Worm (Caenorhabditis elegans) whole organism, L2 larva: ENCODE results near the gene F49C12.1.
"Not testable (repeated sequence)": the region's sequence is repeated elsewhere in the genome, so short reads cannot be mapped to it uniquely, and the experiment has no call there.

ENCODE experiments used
- C34F6.9 ChIP-seq: fragments of 150-350 bp; optimal IDR thresholded peaks from 2 replicates; lab custom pipeline; 2014; ENCODE audit warnings: missing biosample characterization, missing genetic modification characterization
- F13H6.1 ChIP-seq: sonication (generic microtip); optimal IDR thresholded peaks from 2 replicates; lab custom pipeline; 2016; ENCODE audit warnings: missing genetic modification characterization, missing compliant biosample characterization
- ZK546.5 ChIP-seq: sonication (generic microtip); optimal IDR thresholded peaks from 2 replicates; lab custom pipeline; 2017; ENCODE audit warnings: missing biosample characterization, missing genetic modification characterization
- alr-1 ChIP-seq: fragments of 150-350 bp; optimal IDR thresholded peaks from 2 replicates; lab custom pipeline; 2014; ENCODE audit warnings: missing biosample characterization, missing genetic modification characterization
- ama-1 ChIP-seq: fragments of 150-350 bp; optimal IDR thresholded peaks from 2 replicates; lab custom pipeline; 2018; ENCODE audit warnings: inconsistent platforms
- ceh-16 ChIP-seq: fragments of 150-350 bp; optimal IDR thresholded peaks from 2 replicates; lab custom pipeline; 2014; ENCODE audit warnings: missing biosample characterization, missing genetic modification characterization
- egl-27 ChIP-seq: sonication (generic microtip); optimal IDR thresholded peaks from 3 replicates; lab custom pipeline; 2017; ENCODE audit warnings: missing biosample characterization, missing genetic modification reagents, missing genetic modification characterization
- elt-1 ChIP-seq: fragments of 150-350 bp; optimal IDR thresholded peaks from 2 replicates; lab custom pipeline; 2014; ENCODE audit warnings: missing biosample characterization, missing genetic modification characterization
- elt-3 ChIP-seq: sonication (generic microtip); optimal IDR thresholded peaks from 2 replicates; lab custom pipeline; 2017; ENCODE audit warnings: missing biosample characterization, missing genetic modification characterization
- fos-1 ChIP-seq: fragments of 150-350 bp; optimal IDR thresholded peaks from 2 replicates; lab custom pipeline; 2014; ENCODE audit warnings: missing biosample characterization, missing genetic modification characterization
- gmeb-1 ChIP-seq: fragments of 150-350 bp; optimal IDR thresholded peaks from 2 replicates; lab custom pipeline; 2014; ENCODE audit warnings: missing biosample characterization, missing genetic modification characterization
- lin-13 ChIP-seq: fragments of 150-350 bp; optimal IDR thresholded peaks from 2 replicates; lab custom pipeline; 2014; ENCODE audit warnings: missing biosample characterization, missing genetic modification reagents, missing genetic modification characterization
- lin-39 ChIP-seq: fragments of 150-350 bp; optimal IDR thresholded peaks from 2 replicates; lab custom pipeline; 2014; ENCODE audit warnings: missing biosample characterization, missing genetic modification reagents, missing genetic modification characterization
- mab-5 ChIP-seq: fragments of 150-350 bp; optimal IDR thresholded peaks from 2 replicates; lab custom pipeline; 2014; ENCODE audit warnings: missing biosample characterization, missing genetic modification characterization
- nhr-10 ChIP-seq: sonication (generic microtip); optimal IDR thresholded peaks from 2 replicates; lab custom pipeline; 2017; ENCODE audit warnings: missing biosample characterization, missing genetic modification characterization
- nhr-129 ChIP-seq: fragments of 150-350 bp; optimal IDR thresholded peaks from 2 replicates; lab custom pipeline; 2014; ENCODE audit warnings: missing biosample characterization, missing genetic modification characterization
- nhr-21 ChIP-seq: fragments of 150-350 bp; optimal IDR thresholded peaks from 2 replicates; lab custom pipeline; 2014; ENCODE audit warnings: missing biosample characterization, missing genetic modification characterization
- nhr-23 ChIP-seq: fragments of 150-350 bp; optimal IDR thresholded peaks from 2 replicates; lab custom pipeline; 2014; ENCODE audit warnings: missing biosample characterization, missing genetic modification reagents, missing genetic modification characterization
- nhr-25 ChIP-seq: fragments of 150-350 bp; sonication (generic microtip); optimal IDR thresholded peaks from 3 replicates; lab custom pipeline; 2014; ENCODE audit warnings: missing biosample characterization, missing genetic modification characterization
- nhr-6 ChIP-seq: fragments of 150-350 bp; optimal IDR thresholded peaks from 2 replicates; lab custom pipeline; 2014; ENCODE audit warnings: missing biosample characterization, missing genetic modification characterization
- nhr-77 ChIP-seq: fragments of 150-350 bp; optimal IDR thresholded peaks from 2 replicates; lab custom pipeline; 2014; ENCODE audit warnings: missing biosample characterization, missing genetic modification characterization
- peb-1 ChIP-seq: fragments of 150-350 bp; optimal IDR thresholded peaks from 2 replicates; lab custom pipeline; 2014; ENCODE audit warnings: missing biosample characterization, missing genetic modification characterization
- sem-4 ChIP-seq: fragments of 150-350 bp; optimal IDR thresholded peaks from 2 replicates; lab custom pipeline; 2014; ENCODE audit warnings: missing biosample characterization, missing genetic modification reagents, missing genetic modification characterization
- skn-1 ChIP-seq: sonication (generic microtip); optimal IDR thresholded peaks from 2 replicates; lab custom pipeline; 2017; ENCODE audit warnings: missing biosample characterization, missing genetic modification characterization
- sma-3 ChIP-seq: sonication (generic microtip); optimal IDR thresholded peaks from 2 replicates; lab custom pipeline; 2016; ENCODE audit warnings: missing genetic modification reagents, missing genetic modification characterization, missing compliant biosample characterization
- sma-9 ChIP-seq, 2 experiments: fragments of 150-350 bp in 1 of 2; sonication (generic microtip) in 1 of 2; optimal IDR thresholded peaks; 2 replicates each; lab custom pipeline; 2014 to 2016; ENCODE audit warnings: missing genetic modification characterization in 2 of 2, mild to moderate bottlenecking in 1 of 2, missing biosample characterization in 1 of 2, missing compliant biosample characterization in 1 of 2, missing genetic modification reagents in 1 of 2, moderate library complexity in 1 of 2
- unc-39 ChIP-seq: fragments of 150-350 bp; optimal IDR thresholded peaks from 2 replicates; lab custom pipeline; 2014; ENCODE audit warnings: missing biosample characterization, missing genetic modification characterization
- unc-55 ChIP-seq: fragments of 150-350 bp; sonication (generic microtip); optimal IDR thresholded peaks from 3 replicates; lab custom pipeline; 2014; ENCODE audit warnings: missing biosample characterization, missing genetic modification reagents, missing genetic modification characterization
- ztf-4 ChIP-seq: fragments of 150-350 bp; optimal IDR thresholded peaks from 2 replicates; lab custom pipeline; 2014; ENCODE audit warnings: missing biosample characterization, missing genetic modification characterization

The F49C12.1 gene

ce11 chrIV:9299145-9299544 is 3.0 kb upstream of the F49C12.1 start, which contains the start of gene F49C12.2:
F49C12.2 (minus strand) TSS chrIV:9299245.
- TF ChIP-seq lin-39 (tag; lab: Kevin White, UChicago) (no peak), unc-55 (GFP tag; lab: Kevin White, UChicago) (no peak), skn-1 (tag; lab: Kevin White, UChicago) (no peak), egl-27 (tag; lab: Kevin White, UChicago) (no peak), nhr-6 (tag; lab: Kevin White, UChicago) (no peak), alr-1 (tag; lab: Kevin White, UChicago) (no peak), gmeb-1 (tag; lab: Kevin White, UChicago) (no peak), sma-9 (GFP tag; optimal IDR thresholded peaks at IDR 0.05; lab: Kevin White, UChicago) (no peak), sma-9 (tag; optimal IDR thresholded peaks at IDR 0.05; lab: Kevin White, UChicago) (no peak), elt-1 (tag; lab: Kevin White, UChicago) (no peak)

ce11 chrIV:9293825-9294224 is 2.3 kb downstream of the F49C12.1 start, which contains the start of gene nhr-264:
nhr-264 (minus strand) TSS chrIV:9293925.
- TF ChIP-seq sem-4, egl-27, nhr-23 (tag; lab: Kevin White, UChicago): not testable (repeated sequence)

DNA sequence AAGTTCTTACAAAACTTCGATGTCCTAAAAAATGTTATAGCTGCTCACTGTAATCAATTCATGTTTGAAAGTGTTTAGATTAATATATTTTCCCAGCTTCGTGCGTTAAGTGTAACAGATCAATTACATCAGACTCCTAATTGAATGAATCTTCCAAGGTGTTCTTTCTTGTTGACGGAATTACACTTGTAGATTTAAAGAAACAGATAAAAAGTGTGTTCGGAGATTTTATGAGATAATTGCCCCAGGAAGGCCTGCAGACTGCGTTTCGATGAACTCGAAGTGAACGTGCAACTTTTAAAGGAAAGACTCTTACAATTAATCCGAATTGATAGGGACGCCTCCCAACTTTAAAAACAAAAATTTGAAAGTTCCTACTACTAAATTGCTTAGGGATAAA is 6.5 kb downstream of the F49C12.1 start:
- TF ChIP-seq elt-1 (tag; lab: Kevin White, UChicago): peak; percentile 73
- TF ChIP-seq C34F6.9: no peak
- no peak for TF ChIP-seq ZK546.5 (tag; lab: Kevin White, UChicago)
- no peak for TF ChIP-seq nhr-25 (tag; lab: Kevin White, UChicago)
- TF ChIP-seq ztf-4 (tag; lab: Kevin White, UChicago): no peak
- TF ChIP-seq unc-39 (tag; lab: Kevin White, UChicago): no peak
- TF ChIP-seq ama-1 (lab: Kevin White, UChicago): no peak
- no peak for TF ChIP-seq elt-3 (tag; lab: Kevin White, UChicago)

DNA sequence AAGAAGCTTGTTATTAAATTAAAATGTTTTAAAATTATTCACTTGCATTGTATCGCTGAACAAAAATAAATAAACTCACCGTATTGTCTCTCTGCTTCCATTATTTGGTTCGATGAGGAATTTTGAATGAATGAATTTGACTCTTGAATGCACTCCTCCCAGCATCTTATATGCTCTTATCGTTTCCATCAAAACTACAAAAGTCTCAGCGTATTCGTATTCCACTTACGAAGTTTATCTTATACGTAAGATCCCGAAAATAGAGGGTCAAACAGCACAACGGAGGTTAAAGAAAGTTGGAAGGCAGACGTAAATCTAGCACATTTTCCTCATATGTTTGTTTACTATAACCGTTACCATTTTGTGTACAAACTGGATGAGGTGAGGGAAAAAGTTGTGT is 9.8 kb downstream of the F49C12.1 start, which contains the start of gene nhr-267:
Gene nhr-267, minus strand, starts transcription at position 101 of the 400 bp plus-strand sequence.
- not testable (repeated sequence) for TF ChIP-seq fos-1; unc-39 (tag; lab: Kevin White, UChicago); nhr-23 (tag; lab: Kevin White, UChicago)
- TF ChIP-seq, all 48 proteins: peak for 0; not testable (repeated sequence) for 48

ce11 chrIV:9274008-9274529 is 22.1 kb downstream of the F49C12.1 start, which contains the start of gene nmy-3:
nmy-3 (plus strand) TSS chrIV:9274479.
- TF ChIP-seq sma-3 (GFP tag; lab: Kevin White, UChicago) (no peak), ztf-4 (tag; lab: Kevin White, UChicago) (no peak), lin-13 (GFP tag; lab: Kevin White, UChicago) (no peak), nhr-25 (tag; lab: Kevin White, UChicago) (no peak), F13H6.1 (tag; lab: Kevin White, UChicago) (no peak), C34F6.9 (no peak), peb-1 (tag; lab: Kevin White, UChicago) (no peak), nhr-21 (no peak), elt-1 (tag; lab: Kevin White, UChicago) (no peak), lin-39 (tag; lab: Kevin White, UChicago) (no peak), nhr-23 (tag; lab: Kevin White, UChicago) (no peak), sem-4 (tag; lab: Kevin White, UChicago) (no peak), sma-9 (GFP tag; optimal IDR thresholded peaks at IDR 0.05; lab: Kevin White, UChicago) (no peak), sma-9 (tag; optimal IDR thresholded peaks at IDR 0.05; lab: Kevin White, UChicago) (no peak), nhr-129 (tag; lab: Kevin White, UChicago) (no peak)

ce11 chrIV:9269796-9270195 is 26.4 kb downstream of the F49C12.1 start, which contains the start of gene flh-3:
flh-3 (plus strand) TSS chrIV:9270096.
- no peak for TF ChIP-seq lin-39 (tag; lab: Kevin White, UChicago)
- no peak for TF ChIP-seq C34F6.9
- TF ChIP-seq elt-3 (tag; lab: Kevin White, UChicago): no peak
- TF ChIP-seq fos-1: no peak
- no peak for TF ChIP-seq nhr-77 (tag; lab: Kevin White, UChicago)
- TF ChIP-seq unc-39 (tag; lab: Kevin White, UChicago): no peak
- no peak for TF ChIP-seq mab-5 (tag; lab: Kevin White, UChicago)
- no peak for TF ChIP-seq gmeb-1 (tag; lab: Kevin White, UChicago)
- no peak for TF ChIP-seq nhr-10 (tag; lab: Kevin White, UChicago)
- no peak for TF ChIP-seq sem-4 (tag; lab: Kevin White, UChicago)
- TF ChIP-seq sma-3 (GFP tag; lab: Kevin White, UChicago): no peak
- TF ChIP-seq ztf-4 (tag; lab: Kevin White, UChicago): no peak
- TF ChIP-seq ceh-16: no peak
- TF ChIP-seq nhr-129 (tag; lab: Kevin White, UChicago): no peak
- no peak for TF ChIP-seq unc-55 (GFP tag; lab: Kevin White, UChicago)
- TF ChIP-seq, all 48 proteins: peak for 0
